Fruit fly (Drosophila melanogaster) whole organism, prepupa: ENCODE measurements around the gene CG18747.

Experiments used
- Blimp-1 ChIP-seq: fragments of 200-800 bp; sonication (Bioruptor generic); optimal IDR thresholded peaks from 3 replicates; lab custom pipeline; 2017; ENCODE audit warnings: missing biosample characterization, missing genetic modification characterization, mild to moderate bottlenecking, moderate library complexity, missing genetic modification reagents
- CG10631 ChIP-seq: fragments of 200-800 bp; sonication (Bioruptor generic); optimal IDR thresholded peaks from 2 replicates; lab custom pipeline; 2016; ENCODE audit warnings: missing biosample characterization, missing genetic modification characterization
- CG10669 ChIP-seq: fragments of 200-800 bp; sonication (Bioruptor generic); optimal IDR thresholded peaks from 3 replicates; lab custom pipeline; 2018; ENCODE audit warnings: missing biosample characterization, mild to moderate bottlenecking, missing genetic modification characterization, moderate library complexity
- CG11294 ChIP-seq: fragments of 200-800 bp; sonication (Bioruptor generic); IDR thresholded peaks from 2 replicates; pipeline ENCODE4 v1.3.6; 2022; ENCODE audit warnings: missing biosample characterization, missing genetic modification characterization
- CG11762 ChIP-seq: fragments of 200-800 bp; sonication (Bioruptor generic); optimal IDR thresholded peaks from 3 replicates; lab custom pipeline; 2016; ENCODE audit warnings: missing biosample characterization, missing genetic modification characterization; ENCODE audit not compliant: insufficient read depth
- CG11902 ChIP-seq: fragments of 200-800 bp; sonication (Bioruptor generic); optimal IDR thresholded peaks from 3 replicates; lab custom pipeline; 2016; ENCODE audit warnings: missing biosample characterization, missing genetic modification characterization
- CG1621 ChIP-seq: fragments of 200-800 bp; sonication (Bioruptor generic); optimal IDR thresholded peaks from 3 replicates; lab custom pipeline; 2018; ENCODE audit warnings: missing biosample characterization, mild to moderate bottlenecking, missing genetic modification characterization
- CG16779 ChIP-seq: fragments of 200-800 bp; sonication (Bioruptor generic); optimal IDR thresholded peaks from 3 replicates; lab custom pipeline; 2017; ENCODE audit warnings: missing biosample characterization, mild to moderate bottlenecking, missing genetic modification characterization
- CG3032 ChIP-seq: fragments of 200-800 bp; optimal IDR thresholded peaks from 2 replicates; lab custom pipeline; 2019; ENCODE audit warnings: missing biosample characterization, mild to moderate bottlenecking, missing genetic modification characterization, moderate library complexity
- CG31627 ChIP-seq: fragments of 200-800 bp; sonication (Bioruptor generic); optimal IDR thresholded peaks from 3 replicates; lab custom pipeline; 2016; ENCODE audit warnings: missing biosample characterization, missing genetic modification characterization
- CG32006 ChIP-seq: fragments of 200-800 bp; sonication (Bioruptor generic); optimal IDR thresholded peaks from 3 replicates; lab custom pipeline; 2017; ENCODE audit warnings: missing biosample characterization, mild to moderate bottlenecking, missing genetic modification characterization
- CG34406 ChIP-seq: fragments of 200-800 bp; sonication (Bioruptor generic); optimal IDR thresholded peaks from 3 replicates; lab custom pipeline; 2016; ENCODE audit warnings: missing biosample characterization, missing genetic modification characterization
- CG6163 ChIP-seq: fragments of 200-800 bp; sonication (Bioruptor generic); IDR thresholded peaks from 3 replicates; pipeline ENCODE4 v1.3.6; 2022; ENCODE audit warnings: missing biosample characterization, missing genetic modification characterization
- CG6276 ChIP-seq: fragments of 200-800 bp; sonication (Bioruptor generic); optimal IDR thresholded peaks from 2 replicates; lab custom pipeline; 2017; ENCODE audit warnings: missing biosample characterization, mild to moderate bottlenecking, missing genetic modification characterization
- CG6792 ChIP-seq: fragments of 200-800 bp; sonication (Bioruptor generic); optimal IDR thresholded peaks from 3 replicates; lab custom pipeline; 2016; ENCODE audit warnings: missing biosample characterization, missing genetic modification characterization
- CG6808 ChIP-seq: fragments of 200-800 bp; sonication (Bioruptor generic); optimal IDR thresholded peaks from 3 replicates; lab custom pipeline; 2017; ENCODE audit warnings: missing biosample characterization, missing genetic modification characterization, mild to moderate bottlenecking, moderate library complexity, missing genetic modification reagents
- CG6854 ChIP-seq: fragments of 200-800 bp; sonication (Bioruptor generic); optimal IDR thresholded peaks from 2 replicates; lab custom pipeline; 2017; ENCODE audit warnings: missing biosample characterization, mild to moderate bottlenecking, missing genetic modification characterization
- CG7368 ChIP-seq: fragments of 200-800 bp; sonication (Bioruptor generic); optimal IDR thresholded peaks from 3 replicates; lab custom pipeline; 2016; ENCODE audit warnings: missing biosample characterization, missing genetic modification characterization
- CG8119 ChIP-seq: fragments of 200-800 bp; sonication (Bioruptor generic); IDR thresholded peaks from 3 replicates; pipeline ENCODE4 v1.3.6; 2022; ENCODE audit warnings: missing biosample characterization, missing genetic modification characterization
- CG8319 ChIP-seq: fragments of 200-800 bp; sonication (Bioruptor generic); optimal IDR thresholded peaks from 3 replicates; lab custom pipeline; 2016; ENCODE audit warnings: missing biosample characterization, missing genetic modification characterization
- CG8632 ChIP-seq: fragments of 200-800 bp; sonication (Bioruptor generic); optimal IDR thresholded peaks from 3 replicates; lab custom pipeline; 2016; ENCODE audit warnings: missing biosample characterization, missing genetic modification characterization
- CG9139 ChIP-seq: fragments of 200-800 bp; sonication (Bioruptor generic); optimal IDR thresholded peaks from 3 replicates; lab custom pipeline; 2017; ENCODE audit warnings: missing biosample characterization, mild to moderate bottlenecking, missing genetic modification characterization
- Eip75B ChIP-seq: fragments of 200-800 bp; sonication (Bioruptor generic); optimal IDR thresholded peaks from 3 replicates; lab custom pipeline; 2016; ENCODE audit warnings: missing biosample characterization, missing genetic modification characterization
- Eip78C ChIP-seq: fragments of 200-800 bp; sonication (Bioruptor generic); peaks from one replicate; lab custom pipeline; 2016; ENCODE audit warnings: missing biosample characterization, missing genetic modification characterization
- Eip93F ChIP-seq: fragments of 200-800 bp; sonication (Bioruptor generic); optimal IDR thresholded peaks from 2 replicates; lab custom pipeline; 2016; ENCODE audit warnings: missing biosample characterization, mild to moderate bottlenecking, missing genetic modification characterization
- Ets21C ChIP-seq: fragments of 200-800 bp; sonication (Bioruptor generic); optimal IDR thresholded peaks from 3 replicates; lab custom pipeline; 2016; ENCODE audit warnings: missing biosample characterization, missing genetic modification characterization
- Ets96B ChIP-seq: fragments of 200-800 bp; optimal IDR thresholded peaks from 2 replicates; lab custom pipeline; 2019; ENCODE audit warnings: missing biosample characterization, mild to moderate bottlenecking, missing genetic modification characterization, moderate library complexity
- Gug ChIP-seq: fragments of 200-800 bp; sonication (Bioruptor generic); IDR thresholded peaks from 2 replicates; pipeline ENCODE4 v1.3.6; 2022; ENCODE audit warnings: missing biosample characterization, missing genetic modification characterization
- Hr38 ChIP-seq: sonication (Bioruptor generic); optimal IDR thresholded peaks from 2 replicates; lab custom pipeline; 2016; ENCODE audit warnings: missing biosample characterization, missing genetic modification characterization
- Hr39 ChIP-seq: fragments of 200-800 bp; sonication (Bioruptor generic); optimal IDR thresholded peaks from 2 replicates; lab custom pipeline; 2016; ENCODE audit warnings: missing biosample characterization, missing genetic modification characterization
- Hr4 ChIP-seq: fragments of 200-800 bp; sonication (Bioruptor generic); optimal IDR thresholded peaks from 3 replicates; lab custom pipeline; 2016; ENCODE audit warnings: missing biosample characterization, missing genetic modification characterization
- Met ChIP-seq: fragments of 200-800 bp; sonication (Bioruptor generic); optimal IDR thresholded peaks from 3 replicates; lab custom pipeline; 2016; ENCODE audit warnings: missing biosample characterization, missing genetic modification characterization
- OdsH ChIP-seq: fragments of 200-800 bp; sonication (Bioruptor generic); optimal IDR thresholded peaks from 3 replicates; lab custom pipeline; 2016; ENCODE audit warnings: missing biosample characterization, missing genetic modification characterization
- Smox ChIP-seq: fragments of 200-800 bp; sonication (Bioruptor generic); optimal IDR thresholded peaks from 3 replicates; lab custom pipeline; 2016; ENCODE audit warnings: missing biosample characterization, missing genetic modification characterization
- Sox14 ChIP-seq: fragments of 200-800 bp; sonication (Bioruptor generic); optimal IDR thresholded peaks from 3 replicates; lab custom pipeline; 2016; ENCODE audit warnings: missing biosample characterization, missing genetic modification characterization
- Sox15 ChIP-seq: fragments of 200-800 bp; sonication (Bioruptor generic); optimal IDR thresholded peaks from 3 replicates; lab custom pipeline; 2016; ENCODE audit warnings: missing biosample characterization, missing genetic modification characterization
- achi ChIP-seq: fragments of 200-800 bp; sonication (Bioruptor generic); optimal IDR thresholded peaks from 3 replicates; lab custom pipeline; 2016; ENCODE audit warnings: missing biosample characterization, missing genetic modification characterization
- acj6 ChIP-seq: fragments of 200-800 bp; sonication (Bioruptor generic); optimal IDR thresholded peaks from 3 replicates; lab custom pipeline; 2016; ENCODE audit warnings: missing biosample characterization, missing genetic modification characterization
- cyc ChIP-seq: fragments of 200-800 bp; sonication (Bioruptor generic); optimal IDR thresholded peaks from 3 replicates; lab custom pipeline; 2016; ENCODE audit warnings: missing biosample characterization, missing genetic modification characterization
- dac ChIP-seq: fragments of 200-800 bp; sonication (Bioruptor generic); optimal IDR thresholded peaks from 2 replicates; lab custom pipeline; 2017; ENCODE audit warnings: missing biosample characterization, mild to moderate bottlenecking, missing genetic modification characterization
- dsx ChIP-seq: fragments of 200-800 bp; optimal IDR thresholded peaks from 3 replicates; lab custom pipeline; 2019; ENCODE audit warnings: missing biosample characterization, mild to moderate bottlenecking, missing genetic modification characterization, moderate library complexity; ENCODE audit not compliant: poor library complexity, severe bottlenecking
- esn ChIP-seq: fragments of 200-800 bp; sonication (Bioruptor generic); optimal IDR thresholded peaks from 2 replicates; lab custom pipeline; 2016; ENCODE audit warnings: missing biosample characterization, mild to moderate bottlenecking, missing genetic modification characterization, moderate library complexity
- fd59A ChIP-seq: fragments of 200-800 bp; sonication (Bioruptor generic); optimal IDR thresholded peaks from 2 replicates; lab custom pipeline; 2017; ENCODE audit warnings: missing biosample characterization, mild to moderate bottlenecking, missing genetic modification characterization, missing genetic modification reagents
- fd85E ChIP-seq: fragments of 200-800 bp; sonication (Bioruptor generic); optimal IDR thresholded peaks from 3 replicates; lab custom pipeline; 2016; ENCODE audit warnings: missing biosample characterization, missing genetic modification characterization
- fkh ChIP-seq: fragments of 200-800 bp; sonication (Bioruptor generic); optimal IDR thresholded peaks from 3 replicates; lab custom pipeline; 2017; ENCODE audit warnings: missing biosample characterization, mild to moderate bottlenecking, missing genetic modification characterization, moderate library complexity
- lz ChIP-seq: fragments of 200-800 bp; sonication (Bioruptor generic); optimal IDR thresholded peaks from 3 replicates; lab custom pipeline; 2016; ENCODE audit warnings: missing biosample characterization, missing genetic modification characterization
- net ChIP-seq: fragments of 200-800 bp; sonication (Bioruptor generic); optimal IDR thresholded peaks from 3 replicates; lab custom pipeline; 2016; ENCODE audit warnings: missing biosample characterization, missing genetic modification characterization
- salr ChIP-seq, 2 experiments: fragments of 200-800 bp; sonication (Bioruptor generic); optimal IDR thresholded peaks; 3 replicates each; lab custom pipeline; 2016 to 2018; ENCODE audit warnings: missing biosample characterization in 2 of 2, missing genetic modification characterization in 2 of 2, mild to moderate bottlenecking in 1 of 2
- spab ChIP-seq: fragments of 200-800 bp; sonication (Bioruptor generic); optimal IDR thresholded peaks from 2 replicates; lab custom pipeline; 2017; ENCODE audit warnings: missing biosample characterization, mild to moderate bottlenecking, missing genetic modification characterization, missing genetic modification reagents
- svp ChIP-seq: fragments of 200-800 bp; sonication (Bioruptor generic); peaks from one replicate; lab custom pipeline; 2016; ENCODE audit warnings: missing biosample characterization, missing genetic modification characterization
- topi ChIP-seq: fragments of 200-800 bp; sonication (Bioruptor generic); optimal IDR thresholded peaks from 3 replicates; lab custom pipeline; 2016; ENCODE audit warnings: missing biosample characterization, missing genetic modification characterization
- vri ChIP-seq: fragments of 200-800 bp; sonication (Bioruptor generic); optimal IDR thresholded peaks from 3 replicates; lab custom pipeline; 2016; ENCODE audit warnings: missing biosample characterization, mild to moderate bottlenecking, missing genetic modification characterization

CG18747 gene

dm6 chr3R:7813981-7814529 is 30.8 kb upstream of the CG18747 start, which contains the start of gene CG34384:
Gene CG34384, plus strand, starts transcription at chr3R:7814361.
- TF ChIP-seq salr (GFP tag; optimal IDR thresholded peaks at IDR 0.05; lab: Kevin White, UChicago) (peak in 1 of 2 experiments; percentile 18), OdsH (peak; percentile 39), cyc (peak; percentile 27), CG11902 (GFP tag; lab: Kevin White, UChicago) (peak; percentile 12), CG31627 (peak; percentile 41), Ets21C (peak; percentile 5), Smox (GFP tag; lab: Kevin White, UChicago) (peak; percentile 21), CG8632 (GFP tag; lab: Kevin White, UChicago) (peak; percentile 19), Hr38 (no peak), Sox15 (GFP tag; lab: Kevin White, UChicago) (no peak), CG32006 (peak; percentile 57), Ets96B (tag; lab: Kevin White, UChicago) (peak; percentile 45), CG9139 (GFP tag; lab: Kevin White, UChicago) (no peak), CG6276 (GFP tag; lab: Kevin White, UChicago) (no peak), fkh (GFP tag; lab: Kevin White, UChicago) (no peak), achi (GFP tag; lab: Kevin White, UChicago) (peak; percentile 28), topi (GFP tag; lab: Kevin White, UChicago) (peak; percentile 42), CG6792 (peak; percentile 52), CG10631 (GFP tag; lab: Kevin White, UChicago) (peak; percentile 31), CG1621 (no peak), dac (GFP tag; lab: Kevin White, UChicago) (no peak), CG6163 (GFP tag; lab: Robert Waterston, UW) (no peak), fd85E (GFP tag; lab: Kevin White, UChicago) (no peak), CG6854 (GFP tag; lab: Kevin White, UChicago) (no peak), CG3032 (tag; lab: Kevin White, UChicago) (peak; percentile 49), CG34406 (GFP tag; lab: Kevin White, UChicago) (peak; percentile 19), Eip78C (GFP tag; lab: Kevin White, UChicago) (peak; percentile 82), Hr4 (GFP tag; lab: Kevin White, UChicago) (peak; percentile 27), lz (peak; percentile 54), esn (GFP tag; lab: Kevin White, UChicago) (peak; percentile 56), Met (GFP tag; lab: Kevin White, UChicago) (peak; percentile 48), dsx (GFP tag; lab: Kevin White, UChicago) (peak; percentile 0), CG16779 (no peak), CG8119 (GFP tag; lab: Robert Waterston, UW) (no peak), Sox14 (GFP tag; lab: Kevin White, UChicago) (peak; percentile 16), vri (GFP tag; lab: Kevin White, UChicago) (no peak), svp (GFP tag; lab: Kevin White, UChicago) (peak; percentile 82), net (GFP tag; lab: Kevin White, UChicago) (no peak), CG11294 (no peak), Hr39 (peak; percentile 30), Gug (GFP tag; lab: Robert Waterston, UW) (no peak), CG11762 (no peak), CG7368 (no peak), spab (peak; percentile 60), Eip75B (peak; percentile 59), Blimp-1 (peak; percentile 9), fd59A (GFP tag; lab: Kevin White, UChicago) (peak; percentile 4), acj6 (peak; percentile 30), CG8319 (GFP tag; lab: Kevin White, UChicago) (peak; percentile 5), CG6808 (GFP tag; lab: Kevin White, UChicago) (peak; percentile 68), Eip93F (GFP tag; lab: Kevin White, UChicago) (no peak), CG10669 (peak; percentile 40)
